Fruit fly (Drosophila melanogaster) whole organism, embryonic: Measurements from ENCODE around the gene CG1896.

Experiments used
- Ada2b ChIP-seq: fragments of 200-800 bp; sonication (Bioruptor generic); IDR thresholded peaks from 2 replicates; pipeline ENCODE4 v1.3.6; 2022; ENCODE audit warnings: missing biosample characterization, missing genetic modification characterization
- CG10267 ChIP-seq: fragments of 200-800 bp; sonication (Bioruptor generic); optimal IDR thresholded peaks from 2 replicates; lab custom pipeline; 2018; ENCODE audit warnings: missing biosample characterization, mild to moderate bottlenecking, missing genetic modification characterization, moderate library complexity
- CG11504 ChIP-seq: fragments of 200-800 bp; sonication (Bioruptor generic); optimal IDR thresholded peaks from 3 replicates; lab custom pipeline; 2019; ENCODE audit warnings: missing biosample characterization, mild to moderate bottlenecking, missing genetic modification characterization, moderate library complexity
- CG12391 ChIP-seq: fragments of 200-800 bp; sonication (Bioruptor generic); optimal IDR thresholded peaks from 3 replicates; lab custom pipeline; 2018; ENCODE audit warnings: missing biosample characterization, mild to moderate bottlenecking, missing genetic modification characterization, moderate library complexity
- CG15073 ChIP-seq: fragments of 200-800 bp; sonication (Bioruptor generic); optimal IDR thresholded peaks from 2 replicates; lab custom pipeline; 2016; ENCODE audit warnings: missing biosample characterization, missing genetic modification characterization
- CG15601 ChIP-seq: fragments of 200-800 bp; sonication (Bioruptor generic); optimal IDR thresholded peaks from 3 replicates; lab custom pipeline; 2019; ENCODE audit warnings: missing biosample characterization, mild to moderate bottlenecking, missing genetic modification characterization, moderate library complexity
- CG15696 ChIP-seq: fragments of 200-800 bp; sonication (Bioruptor generic); optimal IDR thresholded peaks from 2 replicates; lab custom pipeline; 2019; ENCODE audit warnings: missing biosample characterization, mild to moderate bottlenecking, missing genetic modification characterization, moderate library complexity
- CG17385 ChIP-seq: fragments of 200-800 bp; sonication (Bioruptor generic); optimal IDR thresholded peaks from 3 replicates; lab custom pipeline; 2018; ENCODE audit warnings: missing biosample characterization, mild to moderate bottlenecking, missing genetic modification characterization
- CG18262 ChIP-seq: fragments of 200-800 bp; optimal IDR thresholded peaks from 3 replicates; lab custom pipeline; 2019; ENCODE audit warnings: missing biosample characterization, mild to moderate bottlenecking, missing genetic modification characterization, moderate library complexity
- CG18619 ChIP-seq: fragments of 200-800 bp; sonication (Bioruptor generic); optimal IDR thresholded peaks from 3 replicates; lab custom pipeline; 2017; ENCODE audit warnings: missing biosample characterization, mild to moderate bottlenecking, missing genetic modification characterization
- CG2199 ChIP-seq: fragments of 200-800 bp; sonication (Bioruptor generic); IDR thresholded peaks from 3 replicates; pipeline ENCODE4 v1.3.6; 2022; ENCODE audit warnings: missing biosample characterization, missing genetic modification characterization
- CG31224 ChIP-seq: fragments of 200-800 bp; sonication (Bioruptor generic); IDR thresholded peaks from 2 replicates; pipeline ENCODE4 v1.3.6; 2022; ENCODE audit warnings: missing biosample characterization, missing genetic modification characterization
- CG31441 ChIP-seq: fragments of 200-800 bp; sonication (Bioruptor generic); IDR thresholded peaks from 2 replicates; pipeline ENCODE4 v1.3.6; 2022; ENCODE audit warnings: missing biosample characterization, missing genetic modification characterization
- CG3281 ChIP-seq: fragments of 200-800 bp; sonication (Bioruptor generic); optimal IDR thresholded peaks from 3 replicates; lab custom pipeline; 2017; ENCODE audit warnings: missing biosample characterization, mild to moderate bottlenecking, missing genetic modification characterization
- CG3726 ChIP-seq: fragments of 200-800 bp; sonication (Bioruptor generic); IDR thresholded peaks from 3 replicates; pipeline ENCODE4, ENCODE4 v1.3.6; 2022; ENCODE audit warnings: missing biosample characterization, missing genetic modification characterization
- CG4424 ChIP-seq: fragments of 200-800 bp; sonication (Bioruptor generic); optimal IDR thresholded peaks from 3 replicates; lab custom pipeline; 2016; ENCODE audit warnings: missing biosample characterization, missing genetic modification characterization
- CG5180 ChIP-seq: fragments of 200-800 bp; sonication (Bioruptor generic); optimal IDR thresholded peaks from 3 replicates; lab custom pipeline; 2017; ENCODE audit warnings: missing biosample characterization, missing genetic modification characterization, mild to moderate bottlenecking, moderate library complexity, missing genetic modification reagents
- CG6654 ChIP-seq: fragments of 200-800 bp; sonication (Bioruptor generic); optimal IDR thresholded peaks from 2 replicates; lab custom pipeline; 2017; ENCODE audit warnings: missing biosample characterization, mild to moderate bottlenecking, missing genetic modification characterization
- CG7556 ChIP-seq: fragments of 200-800 bp; sonication (Bioruptor generic); optimal IDR thresholded peaks from 2 replicates; lab custom pipeline; 2017; ENCODE audit warnings: missing biosample characterization, mild to moderate bottlenecking, missing genetic modification characterization
- CG7786 ChIP-seq: fragments of 200-800 bp; sonication (Bioruptor generic); optimal IDR thresholded peaks from 2 replicates; lab custom pipeline; 2016; ENCODE audit warnings: missing biosample characterization, missing genetic modification characterization
- CG7987 ChIP-seq: fragments of 200-800 bp; sonication (Bioruptor generic); optimal IDR thresholded peaks from 2 replicates; lab custom pipeline; 2018; ENCODE audit warnings: missing biosample characterization, mild to moderate bottlenecking, missing genetic modification characterization, moderate library complexity
- CG9727 ChIP-seq: fragments of 200-800 bp; sonication (Bioruptor generic); optimal IDR thresholded peaks from 3 replicates; lab custom pipeline; 2017; ENCODE audit warnings: missing biosample characterization, mild to moderate bottlenecking, missing genetic modification characterization
- Dip2 ChIP-seq: fragments of 200-800 bp; sonication (Bioruptor generic); IDR thresholded peaks from 2 replicates; pipeline ENCODE4 v1.3.6; 2022; ENCODE audit warnings: missing biosample characterization, missing genetic modification characterization
- Dref ChIP-seq: fragments of 200-800 bp; sonication (Bioruptor generic); IDR thresholded peaks from 2 replicates; pipeline ENCODE4 v1.3.6; 2022; ENCODE audit warnings: missing biosample characterization, missing genetic modification characterization
- H15 ChIP-seq: fragments of 200-800 bp; sonication (Bioruptor generic); IDR thresholded peaks from 3 replicates; pipeline ENCODE4 v1.3.6; 2022; ENCODE audit warnings: missing biosample characterization, missing genetic modification characterization
- Hand ChIP-seq: fragments of 200-800 bp; sonication (Bioruptor generic); optimal IDR thresholded peaks from 2 replicates; lab custom pipeline; 2017; ENCODE audit warnings: mild to moderate bottlenecking, missing biosample characterization, missing genetic modification reagents, missing genetic modification characterization
- Hmr ChIP-seq: fragments of 200-800 bp; sonication (Bioruptor generic); optimal IDR thresholded peaks from 3 replicates; lab custom pipeline; 2017; ENCODE audit warnings: mild to moderate bottlenecking, missing biosample characterization, missing genetic modification reagents, missing genetic modification characterization
- MTF-1 ChIP-seq: fragments of 200-800 bp; sonication (Bioruptor generic); optimal IDR thresholded peaks from 2 replicates; lab custom pipeline; 2018; ENCODE audit warnings: missing biosample characterization, mild to moderate bottlenecking, missing genetic modification characterization, borderline replicate concordance
- Meics ChIP-seq: fragments of 200-800 bp; sonication (Bioruptor generic); optimal IDR thresholded peaks from 2 replicates; lab custom pipeline; 2017; ENCODE audit warnings: missing biosample characterization, mild to moderate bottlenecking, missing genetic modification characterization
- Ptx1 ChIP-seq: fragments of 200-800 bp; sonication (Bioruptor generic); IDR thresholded peaks from 2 replicates; pipeline ENCODE4 v1.3.6; 2022; ENCODE audit warnings: missing biosample characterization, missing genetic modification characterization
- ara ChIP-seq: fragments of 200-800 bp; sonication (Bioruptor generic); IDR thresholded peaks from 2 replicates; pipeline ENCODE4 v1.3.6; 2022; ENCODE audit warnings: missing biosample characterization, missing genetic modification characterization
- bab2 ChIP-seq: fragments of 200-800 bp; sonication (Bioruptor generic); optimal IDR thresholded peaks from 2 replicates; lab custom pipeline; 2016; ENCODE audit warnings: missing biosample characterization, missing genetic modification characterization
- da ChIP-seq: fragments of 200-800 bp; sonication (Bioruptor generic); optimal IDR thresholded peaks from 2 replicates; lab custom pipeline; 2016; ENCODE audit warnings: missing biosample characterization, missing genetic modification characterization
- ems ChIP-seq: fragments of 200-800 bp; sonication (Bioruptor generic); optimal IDR thresholded peaks from 3 replicates; lab custom pipeline; 2016; ENCODE audit warnings: missing biosample characterization, missing genetic modification characterization
- fu2 ChIP-seq: fragments of 200-800 bp; sonication (Bioruptor generic); optimal IDR thresholded peaks from 2 replicates; lab custom pipeline; 2016; ENCODE audit warnings: missing biosample characterization, missing genetic modification characterization
- gce ChIP-seq: fragments of 200-800 bp; sonication (Bioruptor generic); IDR thresholded peaks from 3 replicates; pipeline ENCODE4 v1.3.6; 2022; ENCODE audit warnings: missing biosample characterization, missing genetic modification characterization
- grn ChIP-seq: fragments of 200-800 bp; sonication (Bioruptor generic); optimal IDR thresholded peaks from 3 replicates; lab custom pipeline; 2017; ENCODE audit warnings: missing biosample characterization, missing genetic modification characterization
- gsb ChIP-seq: fragments of 200-800 bp; sonication (Bioruptor generic); IDR thresholded peaks from 2 replicates; pipeline ENCODE4 v1.3.6; 2022; ENCODE audit warnings: missing biosample characterization, missing genetic modification characterization
- h ChIP-seq: fragments of >200 bp; optimal IDR thresholded peaks from 2 replicates; lab custom pipeline; 2017
- hb ChIP-seq: fragments of 200-800 bp; sonication (Bioruptor generic); IDR thresholded peaks from 3 replicates; pipeline ENCODE4 v1.3.6; 2022; ENCODE audit warnings: missing biosample characterization, missing genetic modification characterization; ENCODE audit not compliant: partially characterized antibody
- hkb ChIP-seq, 2 experiments: fragments of 200-800 bp in 1 of 2; fragments of >200 bp in 1 of 2; sonication (Bioruptor generic) in 1 of 2; IDR thresholded peaks in 1 of 2; optimal IDR thresholded peaks in 1 of 2; 2 replicates each; pipeline versions ENCODE4 v1.3.6 to Lab custom; 2017 to 2022; ENCODE audit warnings: missing biosample characterization in 1 of 2, missing genetic modification characterization in 1 of 2
- jumu ChIP-seq: fragments of 200-800 bp; sonication (Bioruptor generic); optimal IDR thresholded peaks from 3 replicates; lab custom pipeline; 2016; ENCODE audit warnings: missing biosample characterization, missing genetic modification characterization
- mam ChIP-seq: fragments of 200-800 bp; sonication (Bioruptor generic); optimal IDR thresholded peaks from 3 replicates; lab custom pipeline; 2016; ENCODE audit warnings: missing biosample characterization, missing genetic modification characterization
- schlank ChIP-seq: fragments of 200-800 bp; sonication (Bioruptor generic); optimal IDR thresholded peaks from 2 replicates; lab custom pipeline; 2018; ENCODE audit warnings: missing biosample characterization, mild to moderate bottlenecking, missing genetic modification characterization
- seq ChIP-seq: fragments of 200-800 bp; sonication (Bioruptor generic); IDR thresholded peaks from 2 replicates; pipeline ENCODE4 v1.3.6; 2022; ENCODE audit warnings: missing biosample characterization, missing genetic modification characterization
- slou ChIP-seq: fragments of 200-800 bp; sonication (Bioruptor generic); optimal IDR thresholded peaks from 3 replicates; lab custom pipeline; 2016; ENCODE audit warnings: missing biosample characterization, missing genetic modification characterization
- slp2 ChIP-seq: fragments of 200-800 bp; sonication (Bioruptor generic); optimal IDR thresholded peaks from 2 replicates; lab custom pipeline; 2016; ENCODE audit warnings: missing biosample characterization, missing genetic modification characterization
- vvl ChIP-seq: fragments of 200-800 bp; sonication (Bioruptor generic); IDR thresholded peaks from 2 replicates; pipeline ENCODE4 v1.3.6; 2022; ENCODE audit warnings: missing biosample characterization, missing genetic modification characterization
- zf30C ChIP-seq: fragments of 200-800 bp; sonication (Bioruptor generic); optimal IDR thresholded peaks from 3 replicates; lab custom pipeline; 2018; ENCODE audit warnings: missing biosample characterization, mild to moderate bottlenecking, missing genetic modification characterization

Gene CG1896

DNA sequence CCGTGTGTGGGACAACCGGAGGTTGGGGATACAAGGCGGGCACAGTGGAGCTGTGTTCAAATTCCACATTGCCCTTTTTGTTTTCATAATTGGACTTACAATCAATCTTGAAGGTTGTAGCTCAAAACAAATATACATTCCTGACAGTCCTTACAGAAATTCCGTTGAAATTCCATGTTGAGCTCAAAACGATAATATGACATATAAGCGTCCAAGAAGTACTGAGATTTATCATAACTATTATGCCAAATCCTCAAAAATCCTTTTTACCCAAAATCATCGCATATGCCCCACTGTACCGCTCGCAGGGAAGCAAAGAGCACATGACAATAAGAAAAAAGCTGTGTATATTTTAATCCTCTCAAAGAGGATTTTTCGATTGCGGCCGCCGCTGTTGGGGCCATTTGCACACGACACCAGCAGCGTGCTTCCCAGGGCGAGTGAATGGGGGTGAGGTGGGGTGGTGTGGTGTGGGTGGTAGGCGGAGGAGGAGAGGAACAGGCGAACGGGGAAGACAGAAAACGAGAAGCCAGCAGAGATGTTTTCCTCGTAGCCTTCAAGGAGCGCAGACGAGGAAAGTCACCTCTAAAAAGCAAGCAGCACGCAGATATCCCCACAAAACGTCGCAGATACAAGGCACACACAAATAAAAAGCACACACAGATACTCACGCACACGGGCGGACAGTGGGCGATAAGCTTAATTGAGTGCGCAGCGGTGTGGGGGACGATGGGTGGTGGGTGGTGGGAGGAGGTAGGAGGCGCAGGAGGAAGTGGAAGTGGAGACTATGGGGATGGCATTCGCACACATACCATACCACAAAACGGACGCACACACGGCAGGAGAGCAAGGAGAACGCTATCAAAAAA lies 26.5 kb upstream of the CG1896 start (continued):
- TF ChIP-seq CG4424 (GFP tag; lab: Kevin White, UChicago) (peak; percentile 34), CG3726 (GFP tag; lab: Robert Waterston, UW) (no peak), ems (GFP tag; lab: Kevin White, UChicago) (peak; percentile 52), h (lab: Kevin White, UChicago) (no peak), fu2 (peak; percentile 55), CG18619 (peak; percentile 65), CG2199 (GFP tag; lab: Robert Waterston, UW) (no peak), hb (no peak), CG15601 (tag; lab: Kevin White, UChicago) (peak; percentile 2), CG9727 (peak; percentile 67), CG10267 (tag; lab: Kevin White, UChicago) (peak; percentile 11), Hmr (GFP tag; lab: Kevin White, UChicago) (peak; percentile 78), zf30C (no peak), schlank (tag; lab: Kevin White, UChicago) (peak; percentile 52), CG3281 (GFP tag; lab: Kevin White, UChicago) (peak; percentile 70), Dip2 (GFP tag; lab: Robert Waterston, UW) (no peak), H15 (GFP tag; lab: Robert Waterston, UW) (0 out of 3 replicates have a peak, but pooled peaks have one; percentile 36), gce (GFP tag; lab: Robert Waterston, UW) (0 out of 3 replicates have a peak, but pooled peaks have one; percentile 5), CG7556 (GFP tag; lab: Kevin White, UChicago) (peak; percentile 79), Ptx1 (GFP tag; lab: Robert Waterston, UW) (peak; percentile 62), CG31441 (GFP tag; lab: Robert Waterston, UW) (peak; percentile 42), CG18262 (tag; lab: Kevin White, UChicago) (peak; percentile 58), jumu (GFP tag; lab: Kevin White, UChicago) (peak; percentile 40), da (no peak), slou (GFP tag; lab: Kevin White, UChicago) (no peak), gsb (GFP tag; lab: Robert Waterston, UW) (no peak), ara (GFP tag; lab: Robert Waterston, UW) (peak; percentile 29; the same call in 1 of the 2 replicates), CG15696 (tag; lab: Kevin White, UChicago) (no peak), MTF-1 (GFP tag; lab: Kevin White, UChicago) (peak; percentile 99), CG12391 (tag; lab: Kevin White, UChicago) (peak; percentile 50), grn (no peak), bab2 (GFP tag; lab: Kevin White, UChicago) (peak; percentile 48), hkb (optimal IDR thresholded peaks at IDR 0.05; lab: Kevin White, UChicago) (no peak), hkb (GFP tag; IDR thresholded peaks at IDR 0.05; lab: Robert Waterston, UW) (peak; percentile 75), CG11504 (tag; lab: Kevin White, UChicago) (peak; percentile 76), CG7987 (GFP tag; lab: Kevin White, UChicago) (no peak), mam (GFP tag; lab: Kevin White, UChicago) (peak; percentile 66), slp2 (GFP tag; lab: Kevin White, UChicago) (peak; percentile 1), Meics (GFP tag; lab: Kevin White, UChicago) (peak; percentile 73), seq (GFP tag; lab: Robert Waterston, UW) (peak; percentile 66), Ada2b (peak; percentile 44; the same call in 1 of the 2 replicates), CG17385 (peak; percentile 41), Hand (GFP tag; lab: Kevin White, UChicago) (peak; percentile 37), CG31224 (GFP tag; lab: Robert Waterston, UW) (0 out of 2 replicates have a peak, but pooled peaks have one; percentile 42), Dref (GFP tag; lab: Robert Waterston, UW) (no peak), vvl (peak; percentile 38), CG7786 (GFP tag; lab: Kevin White, UChicago) (peak; percentile 68), CG15073 (GFP tag; lab: Kevin White, UChicago) (no peak), CG5180 (GFP tag; lab: Kevin White, UChicago) (peak; percentile 23), CG6654 (GFP tag; lab: Kevin White, UChicago) (peak; percentile 35)
